Worm (Caenorhabditis elegans) whole organism, L4 larva: Measurements from ENCODE around the gene maph-1.3.
A peak's percentile ranks its signal among the peaks of the same experiment; 100 is the strongest.

Experiments used
- D1046.2 ChIP-seq: fragments of 200-800 bp; sonication (Bioruptor generic); IDR thresholded peaks from 2 replicates; pipeline ENCODE4 v1.3.6; 2022; ENCODE audit warnings: missing genetic modification characterization, missing compliant biosample characterization
- F10B5.3 ChIP-seq: sonication (generic microtip); optimal IDR thresholded peaks from 2 replicates; lab custom pipeline; 2016; ENCODE audit warnings: mild to moderate bottlenecking, missing genetic modification characterization, missing compliant biosample characterization
- F26F4.8 ChIP-seq: fragments of 200-800 bp; sonication (Bioruptor generic); conservative IDR thresholded peaks from 2 replicates; pipeline ENCODE4 v1.3.6; 2022; ENCODE audit warnings: missing genetic modification characterization, missing compliant biosample characterization
- F44E2.7 ChIP-seq: fragments of 200-800 bp; sonication (Bioruptor generic); IDR thresholded peaks from 2 replicates; pipeline ENCODE4 v2.1.2; 2022; ENCODE audit warnings: missing genetic modification characterization, missing compliant biosample characterization
- R02D3.7 ChIP-seq: fragments of 150-350 bp; sonication (generic microtip); optimal IDR thresholded peaks from 3 replicates; lab custom pipeline; 2014; ENCODE audit warnings: missing biosample characterization, missing genetic modification characterization
- T20F7.1 ChIP-seq: fragments of 200-800 bp; sonication (Bioruptor generic); optimal IDR thresholded peaks from 2 replicates; lab custom pipeline; 2018; ENCODE audit warnings: mild to moderate bottlenecking, missing genetic modification characterization, missing compliant biosample characterization
- T26A8.4 ChIP-seq: fragments of 200-800 bp; sonication (Bioruptor generic); IDR thresholded peaks from 2 replicates; pipeline ENCODE4 v1.3.6; 2022; ENCODE audit warnings: missing genetic modification characterization, missing compliant biosample characterization
- Y48G9A.11 ChIP-seq: fragments of 200-800 bp; sonication (Bioruptor generic); IDR thresholded peaks from 2 replicates; pipeline ENCODE4 v1.3.6; 2022; ENCODE audit warnings: missing genetic modification reagents, missing genetic modification characterization, missing compliant biosample characterization
- Y5F2A.4 ChIP-seq: fragments of 200-800 bp; sonication (Bioruptor generic); optimal IDR thresholded peaks from 2 replicates; lab custom pipeline; 2018; ENCODE audit warnings: mild to moderate bottlenecking, missing genetic modification characterization, missing compliant biosample characterization
- ZK337.2 ChIP-seq: fragments of 200-800 bp; sonication (Bioruptor generic); IDR thresholded peaks from 2 replicates; pipeline ENCODE4 v1.3.6; 2022; ENCODE audit warnings: missing genetic modification reagents, missing genetic modification characterization, missing compliant biosample characterization
- ZK546.5 ChIP-seq, 2 experiments: sonication (generic microtip); optimal IDR thresholded peaks; 2 replicates each; lab custom pipeline; 2017; ENCODE audit warnings: missing biosample characterization in 2 of 2, missing genetic modification characterization in 2 of 2
- aha-1 ChIP-seq: fragments of 150-350 bp; peaks from one replicate; lab custom pipeline; 2014; ENCODE audit warnings: missing biosample characterization, missing genetic modification characterization
- attf-4 ChIP-seq: sonication (generic microtip); optimal IDR thresholded peaks from 3 replicates; lab custom pipeline; 2017; ENCODE audit warnings: missing biosample characterization, missing genetic modification characterization
- ceh-32 ChIP-seq: sonication (generic microtip); optimal IDR thresholded peaks from 2 replicates; lab custom pipeline; 2016; ENCODE audit warnings: mild to moderate bottlenecking, missing genetic modification characterization, missing compliant biosample characterization; ENCODE audit not compliant: poor library complexity
- ceh-44 ChIP-seq: fragments of 200-800 bp; sonication (Bioruptor generic); IDR thresholded peaks from 2 replicates; pipeline ENCODE4 v1.3.6; 2022; ENCODE audit warnings: missing genetic modification reagents, missing genetic modification characterization, missing compliant biosample characterization
- ceh-82 ChIP-seq: sonication (generic microtip); optimal IDR thresholded peaks from 2 replicates; lab custom pipeline; 2017; ENCODE audit warnings: missing biosample characterization, missing genetic modification characterization
- daf-16 ChIP-seq, 3 experiments: sonication (generic microtip); optimal IDR thresholded peaks; 2 replicates each; lab custom pipeline; 2016 to 2017; ENCODE audit warnings: missing genetic modification characterization in 3 of 3, missing genetic modification reagents in 3 of 3, mild to moderate bottlenecking in 2 of 3, missing compliant biosample characterization in 2 of 3, missing biosample characterization in 1 of 3, moderate library complexity in 1 of 3
- dmd-6 ChIP-seq: fragments of 200-800 bp; sonication (Bioruptor generic); IDR thresholded peaks from 2 replicates; pipeline ENCODE4 v1.3.6; 2022; ENCODE audit warnings: missing genetic modification reagents, missing genetic modification characterization, missing compliant biosample characterization
- dmd-8 ChIP-seq: fragments of 200-800 bp; sonication (Bioruptor generic); IDR thresholded peaks from 2 replicates; pipeline ENCODE4 v1.3.6; 2022; ENCODE audit warnings: missing genetic modification characterization, missing compliant biosample characterization
- dpl-1 ChIP-seq: fragments of 150-350 bp; optimal IDR thresholded peaks from 2 replicates; lab custom pipeline; 2014; ENCODE audit warnings: missing biosample characterization, missing genetic modification reagents, missing genetic modification characterization
- dve-1 ChIP-seq: sonication (generic microtip); optimal IDR thresholded peaks from 2 replicates; lab custom pipeline; 2017; ENCODE audit warnings: antibody characterized with exemption, mild to moderate bottlenecking, missing genetic modification characterization, missing compliant biosample characterization; ENCODE audit not compliant: insufficient read depth
- fos-1 ChIP-seq: fragments of 150-350 bp; optimal IDR thresholded peaks from 2 replicates; lab custom pipeline; 2014; ENCODE audit warnings: missing biosample characterization, missing genetic modification characterization
- hif-1 ChIP-seq, 2 experiments: sonication (generic microtip); optimal IDR thresholded peaks; 2 replicates each; lab custom pipeline; 2016 to 2017; ENCODE audit warnings: missing compliant biosample characterization in 2 of 2, missing genetic modification characterization in 2 of 2, missing genetic modification reagents in 2 of 2, missing genotype in 2 of 2, mild to moderate bottlenecking in 1 of 2
- hlh-11 ChIP-seq: fragments of 200-800 bp; sonication (Bioruptor generic); optimal IDR thresholded peaks from 2 replicates; lab custom pipeline; 2018; ENCODE audit warnings: mild to moderate bottlenecking, missing genetic modification characterization, missing compliant biosample characterization
- hlh-30 ChIP-seq: sonication (generic microtip); optimal IDR thresholded peaks from 2 replicates; lab custom pipeline; 2017; ENCODE audit warnings: antibody characterized with exemption, mild to moderate bottlenecking, missing genetic modification characterization, missing compliant biosample characterization; ENCODE audit not compliant: insufficient read depth
- hmg-1.1 ChIP-seq: fragments of 200-800 bp; sonication (Bioruptor generic); IDR thresholded peaks from 2 replicates; pipeline ENCODE4 v1.3.6; 2022; ENCODE audit warnings: missing genetic modification reagents, missing genetic modification characterization, missing compliant biosample characterization
- lim-7 ChIP-seq: fragments of 200-800 bp; sonication (Bioruptor generic); IDR thresholded peaks from 2 replicates; pipeline ENCODE4 v1.3.6; 2022; ENCODE audit warnings: missing genetic modification characterization, missing compliant biosample characterization
- lin-13 ChIP-seq: fragments of 150-350 bp; optimal IDR thresholded peaks from 2 replicates; lab custom pipeline; 2014; ENCODE audit warnings: missing biosample characterization, missing genetic modification reagents, missing genetic modification characterization
- lin-29 ChIP-seq: fragments of 200-800 bp; sonication (Bioruptor generic); IDR thresholded peaks from 2 replicates; pipeline ENCODE4 v1.3.6; 2022; ENCODE audit warnings: missing genetic modification reagents, missing genetic modification characterization, missing compliant biosample characterization
- madf-5 ChIP-seq, 2 experiments: fragments of 200-800 bp; sonication (Bioruptor generic); IDR thresholded peaks; 2 replicates each; pipeline ENCODE4 v1.3.6; 2022; ENCODE audit warnings: missing compliant biosample characterization in 2 of 2, missing genetic modification characterization in 2 of 2
- mdt-29 ChIP-seq: fragments of 200-800 bp; sonication (Bioruptor generic); IDR thresholded peaks from 2 replicates; pipeline ENCODE4 v1.3.6; 2022; ENCODE audit warnings: missing genetic modification reagents, missing genetic modification characterization, missing compliant biosample characterization
- mep-1 ChIP-seq: fragments of 150-350 bp; sonication (generic microtip); optimal IDR thresholded peaks from 3 replicates; lab custom pipeline; 2014; ENCODE audit warnings: missing biosample characterization, missing genetic modification characterization
- mxl-3 ChIP-seq: fragments of 200-800 bp; sonication (Bioruptor generic); optimal IDR thresholded peaks from 2 replicates; lab custom pipeline; 2018; ENCODE audit warnings: mild to moderate bottlenecking, missing genetic modification characterization, missing compliant biosample characterization
- nhr-102 ChIP-seq: sonication (generic microtip); optimal IDR thresholded peaks from 2 replicates; lab custom pipeline; 2016; ENCODE audit warnings: mild to moderate bottlenecking, missing genetic modification characterization, moderate library complexity, missing compliant biosample characterization
- nhr-11 ChIP-seq: fragments of 150-350 bp; optimal IDR thresholded peaks from 2 replicates; lab custom pipeline; 2014; ENCODE audit warnings: missing biosample characterization, missing genetic modification characterization
- nhr-237 ChIP-seq: sonication (generic microtip); optimal IDR thresholded peaks from 2 replicates; lab custom pipeline; 2017; ENCODE audit warnings: missing biosample characterization, missing genetic modification characterization
- nhr-25 ChIP-seq: sonication (generic microtip); optimal IDR thresholded peaks from 2 replicates; lab custom pipeline; 2017; ENCODE audit warnings: missing genetic modification characterization, mild to moderate bottlenecking, missing compliant biosample characterization, antibody characterized with exemption, moderate library complexity, borderline replicate concordance; ENCODE audit not compliant: insufficient read depth
- nhr-42 ChIP-seq: fragments of 200-800 bp; sonication (Bioruptor generic); IDR thresholded peaks from 2 replicates; pipeline ENCODE4 v1.3.6; 2022; ENCODE audit warnings: missing genetic modification characterization, missing compliant biosample characterization
- nhr-6 ChIP-seq: fragments of 150-350 bp; optimal IDR thresholded peaks from 2 replicates; lab custom pipeline; 2014; ENCODE audit warnings: missing biosample characterization, missing genetic modification characterization
- nhr-77 ChIP-seq: fragments of 150-350 bp; optimal IDR thresholded peaks from 2 replicates; lab custom pipeline; 2014; ENCODE audit warnings: missing biosample characterization, missing genetic modification characterization
- pha-4 ChIP-seq, 2 experiments: fragments of 150-350 bp in 1 of 2; fragments of 200-800 bp in 1 of 2; sonication (Bioruptor generic) in 1 of 2; IDR thresholded peaks in 1 of 2; optimal IDR thresholded peaks in 1 of 2; 2 replicates each; pipeline versions ENCODE4 v1.3.6 to Lab custom; 2014 to 2022; ENCODE audit warnings: missing genetic modification characterization in 2 of 2, missing genetic modification reagents in 2 of 2, missing biosample characterization in 1 of 2, missing compliant biosample characterization in 1 of 2
- pqm-1 ChIP-seq: sonication (generic microtip); optimal IDR thresholded peaks from 2 replicates; lab custom pipeline; 2017; ENCODE audit warnings: missing biosample characterization, missing genetic modification characterization
- rbr-2 ChIP-seq: sonication (generic microtip); optimal IDR thresholded peaks from 2 replicates; lab custom pipeline; 2016; ENCODE audit warnings: missing genotype, missing genetic modification characterization, missing compliant biosample characterization
- saeg-2 ChIP-seq: fragments of 200-800 bp; sonication (Bioruptor generic); IDR thresholded peaks from 2 replicates; pipeline ENCODE4 v1.3.6; 2022; ENCODE audit warnings: missing genetic modification reagents, missing genetic modification characterization, missing compliant biosample characterization
- skn-1 ChIP-seq: fragments of 150-350 bp; optimal IDR thresholded peaks from 2 replicates; lab custom pipeline; 2014; ENCODE audit warnings: missing biosample characterization, missing genetic modification characterization
- snpc-1.2 ChIP-seq: fragments of 200-800 bp; sonication (Bioruptor generic); IDR thresholded peaks from 2 replicates; pipeline ENCODE4 v1.3.6; 2022; ENCODE audit warnings: missing genetic modification reagents, missing genetic modification characterization, missing compliant biosample characterization
- snpc-4 ChIP-seq: fragments of 150-350 bp; optimal IDR thresholded peaks from 2 replicates; lab custom pipeline; 2014; ENCODE audit warnings: missing biosample characterization, missing genetic modification characterization
- spr-1 ChIP-seq: sonication (generic microtip); optimal IDR thresholded peaks from 2 replicates; lab custom pipeline; 2016; ENCODE audit warnings: mild to moderate bottlenecking, missing genetic modification characterization, missing compliant biosample characterization
- unc-130 ChIP-seq: sonication (generic microtip); optimal IDR thresholded peaks from 2 replicates; lab custom pipeline; 2016; ENCODE audit warnings: missing genetic modification reagents, missing genetic modification characterization, missing compliant biosample characterization
- zag-1 ChIP-seq: fragments of 150-350 bp; optimal IDR thresholded peaks from 2 replicates; lab custom pipeline; 2014; ENCODE audit warnings: missing biosample characterization, missing genetic modification characterization
- zfp-2 ChIP-seq: sonication (generic microtip); optimal IDR thresholded peaks from 2 replicates; lab custom pipeline; 2016; ENCODE audit warnings: mild to moderate bottlenecking, missing genetic modification characterization, missing compliant biosample characterization
- zip-2 ChIP-seq: fragments of 150-350 bp; optimal IDR thresholded peaks from 2 replicates; lab custom pipeline; 2014; ENCODE audit warnings: missing biosample characterization, missing genetic modification characterization

maph-1.3 gene

ce11 chrIII:3889896-3890295 lies 45.2 kb downstream of the maph-1.3 start:
- TF ChIP-seq Y5F2A.4 (no peak), zag-1 (tag; lab: Kevin White, UChicago) (no peak), saeg-2 (GFP tag; lab: Robert Waterston, UW) (no peak), mdt-29 (GFP tag; lab: Robert Waterston, UW) (no peak), dmd-6 (no peak), pha-4 (GFP tag; IDR thresholded peaks at IDR 0.05; lab: Robert Waterston, UW) (no peak), pha-4 (tag; optimal IDR thresholded peaks at IDR 0.05; lab: Kevin White, UChicago) (peak; percentile 33), lin-13 (GFP tag; lab: Kevin White, UChicago) (no peak), ZK546.5 (tag; optimal IDR thresholded peaks at IDR 0.05; lab: Kevin White, UChicago) (no peak), ceh-44 (GFP tag; lab: Robert Waterston, UW) (no peak), nhr-11 (tag; lab: Kevin White, UChicago) (no peak), unc-130 (no peak), aha-1 (peak; percentile 77), spr-1 (no peak), zip-2 (tag; lab: Kevin White, UChicago) (no peak), hmg-1.1 (GFP tag; lab: Robert Waterston, UW) (no peak), mep-1 (tag; lab: Kevin White, UChicago) (no peak), lim-7 (GFP tag; lab: Robert Waterston, UW) (no peak), R02D3.7 (tag; lab: Kevin White, UChicago) (no peak), nhr-25 (no peak), nhr-77 (tag; lab: Kevin White, UChicago) (no peak), snpc-4 (tag; lab: Kevin White, UChicago) (no peak), nhr-6 (tag; lab: Kevin White, UChicago) (peak; percentile 32), dve-1 (peak; percentile 15), F10B5.3 (tag; lab: Kevin White, UChicago) (no peak), mxl-3 (GFP tag; lab: Kevin White, UChicago) (no peak), dpl-1 (GFP tag; lab: Kevin White, UChicago) (no peak), F44E2.7 (GFP tag; lab: Robert Waterston, UW) (no peak), F26F4.8 (GFP tag; lab: Robert Waterston, UW) (no peak), zfp-2 (tag; lab: Kevin White, UChicago) (no peak)

ce11 chrIII:3893992-3894391 lies 49.3 kb downstream of the maph-1.3 start:
- TF ChIP-seq skn-1 (tag; lab: Kevin White, UChicago) (no peak), ceh-82 (tag; lab: Kevin White, UChicago) (no peak), lin-29 (GFP tag; lab: Robert Waterston, UW) (no peak), hlh-30 (no peak), ceh-32 (tag; lab: Kevin White, UChicago) (no peak), nhr-42 (no peak), T20F7.1 (GFP tag; lab: Kevin White, UChicago) (no peak), rbr-2 (tag; lab: Kevin White, UChicago) (no peak), zfp-2 (tag; lab: Kevin White, UChicago) (no peak), aha-1 (peak; percentile 69), attf-4 (tag; lab: Kevin White, UChicago) (no peak), fos-1 (no peak), ZK337.2 (GFP tag; lab: Robert Waterston, UW) (no peak), pqm-1 (tag; lab: Kevin White, UChicago) (peak; percentile 51), daf-16 (GFP tag; optimal IDR thresholded peaks at IDR 0.05; lab: Kevin White, UChicago) (no peak), daf-16 (tag; optimal IDR thresholded peaks at IDR 0.05; lab: Kevin White, UChicago) (peak; percentile 22), lin-13 (GFP tag; lab: Kevin White, UChicago) (no peak), snpc-1.2 (GFP tag; lab: Robert Waterston, UW) (no peak), nhr-102 (no peak), T26A8.4 (GFP tag; lab: Robert Waterston, UW) (no peak), dmd-8 (no peak), hlh-11 (tag; lab: Kevin White, UChicago) (no peak), nhr-6 (tag; lab: Kevin White, UChicago) (no peak), Y48G9A.11 (no peak), hif-1 (tag; optimal IDR thresholded peaks at IDR 0.05; lab: Kevin White, UChicago) (no peak), madf-5 (GFP tag; IDR thresholded peaks at IDR 0.05; lab: Robert Waterston, UW) (no peak), nhr-237 (no peak), D1046.2 (GFP tag; lab: Robert Waterston, UW) (no peak)
